Fruit fly (Drosophila melanogaster) whole organism, prepupa: ENCODE results near the gene Had1.

Experiments
- Blimp-1 ChIP-seq: fragments of 200-800 bp; sonication (Bioruptor generic); optimal IDR thresholded peaks from 3 replicates; lab custom pipeline; 2017; ENCODE audit warnings: missing biosample characterization, missing genetic modification characterization, mild to moderate bottlenecking, moderate library complexity, missing genetic modification reagents
- CG10631 ChIP-seq: fragments of 200-800 bp; sonication (Bioruptor generic); optimal IDR thresholded peaks from 2 replicates; lab custom pipeline; 2016; ENCODE audit warnings: missing biosample characterization, missing genetic modification characterization
- CG10669 ChIP-seq: fragments of 200-800 bp; sonication (Bioruptor generic); optimal IDR thresholded peaks from 3 replicates; lab custom pipeline; 2018; ENCODE audit warnings: missing biosample characterization, mild to moderate bottlenecking, missing genetic modification characterization, moderate library complexity
- CG11294 ChIP-seq: fragments of 200-800 bp; sonication (Bioruptor generic); IDR thresholded peaks from 2 replicates; pipeline ENCODE4 v1.3.6; 2022; ENCODE audit warnings: missing biosample characterization, missing genetic modification characterization
- CG11902 ChIP-seq: fragments of 200-800 bp; sonication (Bioruptor generic); optimal IDR thresholded peaks from 3 replicates; lab custom pipeline; 2016; ENCODE audit warnings: missing biosample characterization, missing genetic modification characterization
- CG15336 ChIP-seq: fragments of 200-800 bp; sonication (Bioruptor generic); IDR thresholded peaks from 2 replicates; pipeline ENCODE4 v1.3.6; 2022; ENCODE audit warnings: missing biosample characterization, missing genetic modification characterization
- CG16779 ChIP-seq: fragments of 200-800 bp; sonication (Bioruptor generic); optimal IDR thresholded peaks from 3 replicates; lab custom pipeline; 2017; ENCODE audit warnings: missing biosample characterization, mild to moderate bottlenecking, missing genetic modification characterization
- CG3032 ChIP-seq: fragments of 200-800 bp; optimal IDR thresholded peaks from 2 replicates; lab custom pipeline; 2019; ENCODE audit warnings: missing biosample characterization, mild to moderate bottlenecking, missing genetic modification characterization, moderate library complexity
- CG31627 ChIP-seq: fragments of 200-800 bp; sonication (Bioruptor generic); optimal IDR thresholded peaks from 3 replicates; lab custom pipeline; 2016; ENCODE audit warnings: missing biosample characterization, missing genetic modification characterization
- CG32006 ChIP-seq: fragments of 200-800 bp; sonication (Bioruptor generic); optimal IDR thresholded peaks from 3 replicates; lab custom pipeline; 2017; ENCODE audit warnings: missing biosample characterization, mild to moderate bottlenecking, missing genetic modification characterization
- CG34406 ChIP-seq: fragments of 200-800 bp; sonication (Bioruptor generic); optimal IDR thresholded peaks from 3 replicates; lab custom pipeline; 2016; ENCODE audit warnings: missing biosample characterization, missing genetic modification characterization
- CG4318 ChIP-seq: fragments of 200-800 bp; sonication (Bioruptor generic); optimal IDR thresholded peaks from 3 replicates; lab custom pipeline; 2017; ENCODE audit warnings: missing biosample characterization, mild to moderate bottlenecking, missing genetic modification characterization
- CG6163 ChIP-seq: fragments of 200-800 bp; sonication (Bioruptor generic); IDR thresholded peaks from 3 replicates; pipeline ENCODE4 v1.3.6; 2022; ENCODE audit warnings: missing biosample characterization, missing genetic modification characterization
- CG6276 ChIP-seq: fragments of 200-800 bp; sonication (Bioruptor generic); optimal IDR thresholded peaks from 2 replicates; lab custom pipeline; 2017; ENCODE audit warnings: missing biosample characterization, mild to moderate bottlenecking, missing genetic modification characterization
- CG6792 ChIP-seq: fragments of 200-800 bp; sonication (Bioruptor generic); optimal IDR thresholded peaks from 3 replicates; lab custom pipeline; 2016; ENCODE audit warnings: missing biosample characterization, missing genetic modification characterization
- CG6854 ChIP-seq: fragments of 200-800 bp; sonication (Bioruptor generic); optimal IDR thresholded peaks from 2 replicates; lab custom pipeline; 2017; ENCODE audit warnings: missing biosample characterization, mild to moderate bottlenecking, missing genetic modification characterization
- CG7368 ChIP-seq: fragments of 200-800 bp; sonication (Bioruptor generic); optimal IDR thresholded peaks from 3 replicates; lab custom pipeline; 2016; ENCODE audit warnings: missing biosample characterization, missing genetic modification characterization
- CG8119 ChIP-seq: fragments of 200-800 bp; sonication (Bioruptor generic); IDR thresholded peaks from 3 replicates; pipeline ENCODE4 v1.3.6; 2022; ENCODE audit warnings: missing biosample characterization, missing genetic modification characterization
- CG8319 ChIP-seq: fragments of 200-800 bp; sonication (Bioruptor generic); optimal IDR thresholded peaks from 3 replicates; lab custom pipeline; 2016; ENCODE audit warnings: missing biosample characterization, missing genetic modification characterization
- CG9139 ChIP-seq: fragments of 200-800 bp; sonication (Bioruptor generic); optimal IDR thresholded peaks from 3 replicates; lab custom pipeline; 2017; ENCODE audit warnings: missing biosample characterization, mild to moderate bottlenecking, missing genetic modification characterization
- Eip75B ChIP-seq: fragments of 200-800 bp; sonication (Bioruptor generic); optimal IDR thresholded peaks from 3 replicates; lab custom pipeline; 2016; ENCODE audit warnings: missing biosample characterization, missing genetic modification characterization
- Eip78C ChIP-seq: fragments of 200-800 bp; sonication (Bioruptor generic); peaks from one replicate; lab custom pipeline; 2016; ENCODE audit warnings: missing biosample characterization, missing genetic modification characterization
- Eip93F ChIP-seq: fragments of 200-800 bp; sonication (Bioruptor generic); optimal IDR thresholded peaks from 2 replicates; lab custom pipeline; 2016; ENCODE audit warnings: missing biosample characterization, mild to moderate bottlenecking, missing genetic modification characterization
- Ets21C ChIP-seq: fragments of 200-800 bp; sonication (Bioruptor generic); optimal IDR thresholded peaks from 3 replicates; lab custom pipeline; 2016; ENCODE audit warnings: missing biosample characterization, missing genetic modification characterization
- Hr39 ChIP-seq: fragments of 200-800 bp; sonication (Bioruptor generic); optimal IDR thresholded peaks from 2 replicates; lab custom pipeline; 2016; ENCODE audit warnings: missing biosample characterization, missing genetic modification characterization
- Hr4 ChIP-seq: fragments of 200-800 bp; sonication (Bioruptor generic); optimal IDR thresholded peaks from 3 replicates; lab custom pipeline; 2016; ENCODE audit warnings: missing biosample characterization, missing genetic modification characterization
- Lpt ChIP-seq: fragments of 200-800 bp; sonication (Bioruptor generic); optimal IDR thresholded peaks from 3 replicates; lab custom pipeline; 2016; ENCODE audit warnings: missing biosample characterization, missing genetic modification characterization
- OdsH ChIP-seq: fragments of 200-800 bp; sonication (Bioruptor generic); optimal IDR thresholded peaks from 3 replicates; lab custom pipeline; 2016; ENCODE audit warnings: missing biosample characterization, missing genetic modification characterization
- Sox102F ChIP-seq: fragments of 200-800 bp; sonication (Bioruptor generic); optimal IDR thresholded peaks from 2 replicates; lab custom pipeline; 2016; ENCODE audit warnings: missing biosample characterization, mild to moderate bottlenecking, missing genetic modification characterization
- Sox14 ChIP-seq: fragments of 200-800 bp; sonication (Bioruptor generic); optimal IDR thresholded peaks from 3 replicates; lab custom pipeline; 2016; ENCODE audit warnings: missing biosample characterization, missing genetic modification characterization
- Sox15 ChIP-seq: fragments of 200-800 bp; sonication (Bioruptor generic); optimal IDR thresholded peaks from 3 replicates; lab custom pipeline; 2016; ENCODE audit warnings: missing biosample characterization, missing genetic modification characterization
- achi ChIP-seq: fragments of 200-800 bp; sonication (Bioruptor generic); optimal IDR thresholded peaks from 3 replicates; lab custom pipeline; 2016; ENCODE audit warnings: missing biosample characterization, missing genetic modification characterization
- acj6 ChIP-seq: fragments of 200-800 bp; sonication (Bioruptor generic); optimal IDR thresholded peaks from 3 replicates; lab custom pipeline; 2016; ENCODE audit warnings: missing biosample characterization, missing genetic modification characterization
- cyc ChIP-seq: fragments of 200-800 bp; sonication (Bioruptor generic); optimal IDR thresholded peaks from 3 replicates; lab custom pipeline; 2016; ENCODE audit warnings: missing biosample characterization, missing genetic modification characterization
- dsx ChIP-seq: fragments of 200-800 bp; optimal IDR thresholded peaks from 3 replicates; lab custom pipeline; 2019; ENCODE audit warnings: missing biosample characterization, mild to moderate bottlenecking, missing genetic modification characterization, moderate library complexity; ENCODE audit not compliant: poor library complexity, severe bottlenecking
- eg ChIP-seq: fragments of 200-800 bp; sonication (Bioruptor generic); IDR thresholded peaks from 3 replicates; pipeline ENCODE4 v1.3.6; 2022; ENCODE audit warnings: missing biosample characterization, missing genetic modification characterization
- esn ChIP-seq: fragments of 200-800 bp; sonication (Bioruptor generic); optimal IDR thresholded peaks from 2 replicates; lab custom pipeline; 2016; ENCODE audit warnings: missing biosample characterization, mild to moderate bottlenecking, missing genetic modification characterization, moderate library complexity
- fkh ChIP-seq: fragments of 200-800 bp; sonication (Bioruptor generic); optimal IDR thresholded peaks from 3 replicates; lab custom pipeline; 2017; ENCODE audit warnings: missing biosample characterization, mild to moderate bottlenecking, missing genetic modification characterization, moderate library complexity
- lz ChIP-seq: fragments of 200-800 bp; sonication (Bioruptor generic); optimal IDR thresholded peaks from 3 replicates; lab custom pipeline; 2016; ENCODE audit warnings: missing biosample characterization, missing genetic modification characterization
- salr ChIP-seq, 2 experiments: fragments of 200-800 bp; sonication (Bioruptor generic); optimal IDR thresholded peaks; 3 replicates each; lab custom pipeline; 2016 to 2018; ENCODE audit warnings: missing biosample characterization in 2 of 2, missing genetic modification characterization in 2 of 2, mild to moderate bottlenecking in 1 of 2
- ss ChIP-seq, 2 experiments: fragments of 200-800 bp; sonication (Bioruptor generic); optimal IDR thresholded peaks; 2 replicates in 1 of 2; 3 replicates in 1 of 2; lab custom pipeline; 2017 to 2018; ENCODE audit warnings: mild to moderate bottlenecking in 2 of 2, missing biosample characterization in 2 of 2, missing genetic modification characterization in 2 of 2, moderate library complexity in 1 of 2
- svp ChIP-seq: fragments of 200-800 bp; sonication (Bioruptor generic); peaks from one replicate; lab custom pipeline; 2016; ENCODE audit warnings: missing biosample characterization, missing genetic modification characterization
- topi ChIP-seq: fragments of 200-800 bp; sonication (Bioruptor generic); optimal IDR thresholded peaks from 3 replicates; lab custom pipeline; 2016; ENCODE audit warnings: missing biosample characterization, missing genetic modification characterization
- vri ChIP-seq: fragments of 200-800 bp; sonication (Bioruptor generic); optimal IDR thresholded peaks from 3 replicates; lab custom pipeline; 2016; ENCODE audit warnings: missing biosample characterization, mild to moderate bottlenecking, missing genetic modification characterization

The Had1 gene

dm6 chrX:16288999-16289398, 19.5 kb downstream of the Had1 start:
- TF ChIP-seq Eip93F (GFP tag; lab: Kevin White, UChicago) (no peak), Ets21C (GFP tag; lab: Kevin White, UChicago) (no peak), achi (GFP tag; lab: Kevin White, UChicago) (no peak), CG15336 (GFP tag; lab: Robert Waterston, UW) (no peak), OdsH (GFP tag; lab: Kevin White, UChicago) (no peak), CG6276 (no peak), CG7368 (GFP tag; lab: Kevin White, UChicago) (no peak), CG6854 (GFP tag; lab: Kevin White, UChicago) (no peak), eg (GFP tag; lab: Robert Waterston, UW) (no peak), dsx (GFP tag; lab: Kevin White, UChicago) (no peak), acj6 (GFP tag; lab: Kevin White, UChicago) (no peak), CG34406 (no peak), CG11902 (no peak)
- TF ChIP-seq, all 60 proteins: peak for 0

dm6 chrX:16288492-16288964, 19.9 kb downstream of the Had1 start, which contains the start of the genes CG32576 and caz:
Gene CG32576, minus strand, starts transcription at chrX:16288533.
Gene caz, plus strand, starts transcription at chrX:16288810.
- peak; percentile 13 for TF ChIP-seq CG6792 (GFP tag; lab: Kevin White, UChicago)
- peak; percentile 46 for TF ChIP-seq acj6 (GFP tag; lab: Kevin White, UChicago)
- TF ChIP-seq OdsH (GFP tag; lab: Kevin White, UChicago), result no peak
- peak; percentile 12 for TF ChIP-seq lz (GFP tag; lab: Kevin White, UChicago)
- TF ChIP-seq topi (GFP tag; lab: Kevin White, UChicago), result no peak
- TF ChIP-seq vri (GFP tag; lab: Kevin White, UChicago), result peak; percentile 23
- no peak for TF ChIP-seq Lpt (GFP tag; lab: Kevin White, UChicago)
- no peak for TF ChIP-seq CG34406
- no peak for TF ChIP-seq CG9139 (GFP tag; lab: Kevin White, UChicago)
- TF ChIP-seq Sox102F, result peak; percentile 43
- no peak for TF ChIP-seq CG4318 (GFP tag; lab: Kevin White, UChicago)
- peak; percentile 94 for TF ChIP-seq fkh (GFP tag; lab: Kevin White, UChicago)
- TF ChIP-seq cyc (GFP tag; lab: Kevin White, UChicago), result peak; percentile 3
- TF ChIP-seq Hr4, result no peak
- TF ChIP-seq Ets21C (GFP tag; lab: Kevin White, UChicago), result no peak
- peak; percentile 8 for TF ChIP-seq Blimp-1 (GFP tag; lab: Kevin White, UChicago)
- peak; percentile 51 for TF ChIP-seq CG10631 (GFP tag; lab: Kevin White, UChicago)
- TF ChIP-seq dsx (GFP tag; lab: Kevin White, UChicago), result peak; percentile 88
- no peak for TF ChIP-seq Sox14 (GFP tag; lab: Kevin White, UChicago)
- TF ChIP-seq achi (GFP tag; lab: Kevin White, UChicago), result peak; percentile 47
- peak; percentile 49 for TF ChIP-seq esn (GFP tag; lab: Kevin White, UChicago)
- no peak for TF ChIP-seq CG10669
- TF ChIP-seq CG6163 (GFP tag; lab: Robert Waterston, UW), result no peak
- TF ChIP-seq Eip75B (GFP tag; lab: Kevin White, UChicago), result no peak
- peak; percentile 23 for TF ChIP-seq CG3032 (tag; lab: Kevin White, UChicago)
- peak; percentile 8 for TF ChIP-seq Eip78C (GFP tag; lab: Kevin White, UChicago)
- TF ChIP-seq CG7368 (GFP tag; lab: Kevin White, UChicago), result no peak

DNA sequence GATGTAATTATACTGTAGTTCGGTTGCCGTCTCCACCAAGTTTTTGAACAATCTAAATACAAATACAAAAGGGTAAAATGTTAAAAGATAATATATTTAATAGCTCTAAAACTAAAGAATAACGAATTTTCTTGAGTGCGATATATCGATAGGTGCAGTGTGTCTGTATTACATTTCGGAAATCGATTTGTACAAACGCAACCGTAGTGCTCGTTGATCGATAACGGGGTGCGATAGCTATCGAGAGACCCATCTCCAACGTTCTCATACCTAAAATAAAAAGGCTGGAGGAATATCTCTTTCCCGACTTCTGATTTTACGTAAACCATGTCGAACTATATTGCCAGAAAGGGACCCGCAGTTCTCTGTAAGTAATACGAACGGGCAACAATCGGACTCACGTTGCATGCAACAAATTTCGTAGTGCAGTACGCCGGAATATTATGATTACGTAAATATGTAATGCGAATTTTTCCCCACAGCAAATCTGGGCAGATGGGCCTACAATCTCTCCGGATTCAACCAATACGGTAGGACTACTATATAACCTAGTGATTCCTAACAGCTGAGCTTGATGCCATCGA, 22.3 kb downstream of the Had1 start, which contains the start of gene UQCR-14:
TSS of gene UQCR-14 (plus strand) at position 206 of the 584 bp plus-strand sequence.
- TF ChIP-seq vri (GFP tag; lab: Kevin White, UChicago) (peak; percentile 43), Eip93F (GFP tag; lab: Kevin White, UChicago) (no peak), ss (GFP tag; optimal IDR thresholded peaks at IDR 0.05; lab: Kevin White, UChicago) (no peak), Hr39 (no peak), CG16779 (tag; lab: Kevin White, UChicago) (no peak), CG31627 (peak; percentile 19), fkh (GFP tag; lab: Kevin White, UChicago) (no peak), dsx (GFP tag; lab: Kevin White, UChicago) (peak; percentile 34), Sox15 (GFP tag; lab: Kevin White, UChicago) (no peak), svp (GFP tag; lab: Kevin White, UChicago) (no peak), CG9139 (GFP tag; lab: Kevin White, UChicago) (no peak), CG8119 (GFP tag; lab: Robert Waterston, UW) (no peak), cyc (GFP tag; lab: Kevin White, UChicago) (peak; percentile 8), CG32006 (GFP tag; lab: Kevin White, UChicago) (no peak), Blimp-1 (GFP tag; lab: Kevin White, UChicago) (no peak), Eip75B (GFP tag; lab: Kevin White, UChicago) (no peak), CG11294 (no peak), CG8319 (no peak), Sox14 (GFP tag; lab: Kevin White, UChicago) (peak; percentile 12), CG34406 (no peak), salr (GFP tag; optimal IDR thresholded peaks at IDR 0.05; lab: Kevin White, UChicago) (no peak), CG3032 (tag; lab: Kevin White, UChicago) (no peak), CG15336 (GFP tag; lab: Robert Waterston, UW) (no peak), Eip78C (GFP tag; lab: Kevin White, UChicago) (peak; percentile 74), Lpt (GFP tag; lab: Kevin White, UChicago) (no peak), CG7368 (GFP tag; lab: Kevin White, UChicago) (no peak)
